Worm (Caenorhabditis elegans) whole organism, L2 larva: ENCODE measurements around the gene str-10.

Experiments
- aly-2 ChIP-seq: fragments of 150-350 bp; optimal IDR thresholded peaks from 2 replicates; lab custom pipeline; 2014; ENCODE audit warnings: missing biosample characterization, missing genetic modification characterization
- ama-1 ChIP-seq: fragments of 150-350 bp; optimal IDR thresholded peaks from 2 replicates; lab custom pipeline; 2018; ENCODE audit warnings: inconsistent platforms
- elt-1 ChIP-seq: fragments of 150-350 bp; optimal IDR thresholded peaks from 2 replicates; lab custom pipeline; 2014; ENCODE audit warnings: missing biosample characterization, missing genetic modification characterization
- lin-13 ChIP-seq: fragments of 150-350 bp; optimal IDR thresholded peaks from 2 replicates; lab custom pipeline; 2014; ENCODE audit warnings: missing biosample characterization, missing genetic modification reagents, missing genetic modification characterization
- lin-39 ChIP-seq: fragments of 150-350 bp; optimal IDR thresholded peaks from 2 replicates; lab custom pipeline; 2014; ENCODE audit warnings: missing biosample characterization, missing genetic modification reagents, missing genetic modification characterization
- nhr-11 ChIP-seq: fragments of 150-350 bp; optimal IDR thresholded peaks from 2 replicates; lab custom pipeline; 2014; ENCODE audit warnings: missing biosample characterization, missing genetic modification characterization
- nhr-129 ChIP-seq: fragments of 150-350 bp; optimal IDR thresholded peaks from 2 replicates; lab custom pipeline; 2014; ENCODE audit warnings: missing biosample characterization, missing genetic modification characterization
- peb-1 ChIP-seq: fragments of 150-350 bp; optimal IDR thresholded peaks from 2 replicates; lab custom pipeline; 2014; ENCODE audit warnings: missing biosample characterization, missing genetic modification characterization
- sem-4 ChIP-seq: fragments of 150-350 bp; optimal IDR thresholded peaks from 2 replicates; lab custom pipeline; 2014; ENCODE audit warnings: missing biosample characterization, missing genetic modification reagents, missing genetic modification characterization
- unc-62 ChIP-seq: fragments of 150-350 bp; optimal IDR thresholded peaks from 2 replicates; lab custom pipeline; 2014; ENCODE audit warnings: missing biosample characterization, missing genetic modification reagents, missing genetic modification characterization
- zag-1 ChIP-seq: fragments of 150-350 bp; optimal IDR thresholded peaks from 2 replicates; lab custom pipeline; 2014; ENCODE audit warnings: missing biosample characterization, missing genetic modification characterization
- ztf-11 ChIP-seq: sonication (generic microtip); optimal IDR thresholded peaks from 2 replicates; lab custom pipeline; 2017; ENCODE audit warnings: missing biosample characterization, missing genetic modification characterization

DNA sequence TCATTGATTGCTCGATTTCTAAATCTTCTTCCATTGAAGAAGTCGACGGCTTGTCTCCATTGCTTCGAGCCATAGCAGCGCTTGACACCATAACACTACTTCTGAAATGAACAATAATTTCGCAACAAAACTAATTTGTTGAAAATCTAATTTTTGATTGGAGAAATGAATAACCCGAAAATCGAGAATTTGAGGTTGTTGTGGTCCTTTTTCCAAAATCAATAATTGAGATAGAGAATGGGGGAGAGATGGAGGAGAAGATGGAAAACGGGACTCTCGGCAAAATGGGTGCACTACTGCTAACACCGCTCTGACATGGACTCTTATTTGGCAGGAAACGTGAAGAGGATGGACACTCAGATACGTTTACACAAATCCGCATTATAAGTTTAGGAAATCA is 39.8 kb downstream of the str-10 start, which contains the start of gene snx-17:
- TF ChIP-seq lin-13 (GFP tag; lab: Kevin White, UChicago) (no peak), nhr-11 (tag; lab: Kevin White, UChicago) (no peak), ztf-11 (no peak), aly-2 (tag; lab: Kevin White, UChicago) (no peak), elt-1 (tag; lab: Kevin White, UChicago) (no peak), lin-39 (no peak), ama-1 (lab: Kevin White, UChicago) (no peak), sem-4 (no peak), nhr-129 (tag; lab: Kevin White, UChicago) (no peak), zag-1 (tag; lab: Kevin White, UChicago) (no peak), unc-62 (GFP tag; lab: Kevin White, UChicago) (no peak), peb-1 (tag; lab: Kevin White, UChicago) (no peak)
